Fruit fly (Drosophila melanogaster) whole organism, embryonic: ENCODE measurements around the gene Noc2.
A peak's percentile ranks its signal among the peaks of the same experiment; 100 is the strongest.

ENCODE experiments used
- Atf3 ChIP-seq: fragments of 200-800 bp; sonication (Bioruptor generic); optimal IDR thresholded peaks from 3 replicates; lab custom pipeline; 2016; ENCODE audit warnings: missing biosample characterization, missing genetic modification characterization
- B-H2 ChIP-seq: fragments of 200-800 bp; sonication (Bioruptor generic); optimal IDR thresholded peaks from 2 replicates; lab custom pipeline; 2018; ENCODE audit warnings: missing biosample characterization, mild to moderate bottlenecking, missing genetic modification characterization
- Bteb2 ChIP-seq: fragments of 200-800 bp; sonication (Bioruptor generic); optimal IDR thresholded peaks from 2 replicates; lab custom pipeline; 2016; ENCODE audit warnings: missing biosample characterization, missing genetic modification characterization
- CG10431 ChIP-seq: fragments of 200-800 bp; sonication (Bioruptor generic); optimal IDR thresholded peaks from 3 replicates; lab custom pipeline; 2018; ENCODE audit warnings: missing biosample characterization, mild to moderate bottlenecking, missing genetic modification characterization
- CG10462 ChIP-seq: fragments of 200-800 bp; sonication (Bioruptor generic); optimal IDR thresholded peaks from 2 replicates; lab custom pipeline; 2016; ENCODE audit warnings: missing biosample characterization, missing genetic modification characterization
- CG11456 ChIP-seq: fragments of 200-800 bp; sonication (Bioruptor generic); IDR thresholded peaks from 3 replicates; pipeline ENCODE4 v1.3.6; 2022; ENCODE audit warnings: missing biosample characterization, missing genetic modification characterization
- CG12071 ChIP-seq: fragments of 200-800 bp; sonication (Bioruptor generic); optimal IDR thresholded peaks from 3 replicates; lab custom pipeline; 2018; ENCODE audit warnings: missing biosample characterization, mild to moderate bottlenecking, missing genetic modification characterization
- CG12744 ChIP-seq: fragments of 200-800 bp; sonication (Bioruptor generic); optimal IDR thresholded peaks from 2 replicates; lab custom pipeline; 2016; ENCODE audit warnings: missing biosample characterization, missing genetic modification characterization
- CG13123 ChIP-seq: fragments of 200-800 bp; sonication (Bioruptor generic); optimal IDR thresholded peaks from 2 replicates; lab custom pipeline; 2016; ENCODE audit warnings: missing biosample characterization, missing genetic modification characterization
- CG18619 ChIP-seq: fragments of 200-800 bp; sonication (Bioruptor generic); optimal IDR thresholded peaks from 3 replicates; lab custom pipeline; 2017; ENCODE audit warnings: missing biosample characterization, mild to moderate bottlenecking, missing genetic modification characterization
- CG30020 ChIP-seq: fragments of 200-800 bp; optimal IDR thresholded peaks from 2 replicates; lab custom pipeline; 2019; ENCODE audit warnings: missing biosample characterization, mild to moderate bottlenecking, missing genetic modification characterization, moderate library complexity
- CG32767 ChIP-seq: fragments of 200-800 bp; sonication (Bioruptor generic); IDR thresholded peaks from 2 replicates; pipeline ENCODE4 v1.3.6; 2022; ENCODE audit warnings: missing biosample characterization, missing genetic modification characterization
- CG6654 ChIP-seq: fragments of 200-800 bp; sonication (Bioruptor generic); optimal IDR thresholded peaks from 2 replicates; lab custom pipeline; 2017; ENCODE audit warnings: missing biosample characterization, mild to moderate bottlenecking, missing genetic modification characterization
- CG7556 ChIP-seq: fragments of 200-800 bp; sonication (Bioruptor generic); optimal IDR thresholded peaks from 2 replicates; lab custom pipeline; 2017; ENCODE audit warnings: missing biosample characterization, mild to moderate bottlenecking, missing genetic modification characterization
- CG7745 ChIP-seq: fragments of 200-800 bp; sonication (Bioruptor generic); optimal IDR thresholded peaks from 2 replicates; lab custom pipeline; 2018; ENCODE audit warnings: missing biosample characterization, mild to moderate bottlenecking, missing genetic modification characterization, moderate library complexity
- CG8765 ChIP-seq: fragments of 200-800 bp; sonication (Bioruptor generic); IDR thresholded peaks from 2 replicates; pipeline ENCODE4 v1.3.6; 2022; ENCODE audit warnings: missing biosample characterization, missing genetic modification characterization
- CTCF ChIP-seq: fragments of 200-800 bp; sonication (Bioruptor generic); optimal IDR thresholded peaks from 2 replicates; lab custom pipeline; 2017; ENCODE audit warnings: missing biosample characterization, mild to moderate bottlenecking, missing genetic modification characterization, moderate library complexity
- Camta ChIP-seq: fragments of 200-800 bp; sonication (Bioruptor generic); optimal IDR thresholded peaks from 2 replicates; lab custom pipeline; 2016; ENCODE audit warnings: missing biosample characterization, missing genetic modification characterization
- Deaf1 ChIP-seq: fragments of 200-800 bp; optimal IDR thresholded peaks from 3 replicates; lab custom pipeline; 2019; ENCODE audit warnings: missing biosample characterization, mild to moderate bottlenecking, missing genetic modification characterization, moderate library complexity
- E2f2 ChIP-seq: fragments of 200-800 bp; sonication (Bioruptor generic); IDR thresholded peaks from 2 replicates; pipeline ENCODE4 v1.3.6; 2022; ENCODE audit warnings: missing biosample characterization, missing genetic modification characterization
- Eip74EF ChIP-seq, 2 experiments: fragments of 200-800 bp in 1 of 2; fragments of >200 bp in 1 of 2; sonication (Bioruptor generic) in 1 of 2; optimal IDR thresholded peaks; 2 replicates each; lab custom pipeline; 2017 to 2019; ENCODE audit warnings: missing biosample characterization in 2 of 2, missing genetic modification characterization in 2 of 2, mild to moderate bottlenecking in 1 of 2, moderate library complexity in 1 of 2
- Ets97D ChIP-seq: fragments of 200-800 bp; sonication (Bioruptor generic); optimal IDR thresholded peaks from 3 replicates; lab custom pipeline; 2016; ENCODE audit warnings: missing biosample characterization, missing genetic modification characterization
- Gsc ChIP-seq: fragments of 200-800 bp; sonication (Bioruptor generic); IDR thresholded peaks from 2 replicates; pipeline ENCODE4 v1.3.6; 2022; ENCODE audit warnings: missing biosample characterization, missing genetic modification characterization
- HHEX ChIP-seq: fragments of 200-800 bp; sonication (Bioruptor generic); optimal IDR thresholded peaks from 3 replicates; lab custom pipeline; 2017; ENCODE audit warnings: missing biosample characterization, mild to moderate bottlenecking, missing genetic modification characterization, missing genetic modification reagents
- MBD-R2 ChIP-seq: fragments of 200-800 bp; sonication (Bioruptor generic); IDR thresholded peaks from 2 replicates; pipeline ENCODE4 v1.3.6; 2022; ENCODE audit warnings: missing biosample characterization, missing genetic modification characterization
- NFAT ChIP-seq: fragments of 200-800 bp; sonication (Bioruptor generic); IDR thresholded peaks from 2 replicates; pipeline ENCODE4 v1.3.6; 2022; ENCODE audit warnings: missing biosample characterization, missing genetic modification characterization
- Nf-YC ChIP-seq: fragments of 200-800 bp; optimal IDR thresholded peaks from 3 replicates; lab custom pipeline; 2019; ENCODE audit warnings: missing biosample characterization, mild to moderate bottlenecking, missing genetic modification characterization, moderate library complexity
- Ptx1 ChIP-seq: fragments of 200-800 bp; sonication (Bioruptor generic); IDR thresholded peaks from 2 replicates; pipeline ENCODE4 v1.3.6; 2022; ENCODE audit warnings: missing biosample characterization, missing genetic modification characterization
- Stat92E ChIP-seq, 3 experiments: fragments of >200 bp in 2 of 3; fragments of 200-800 bp in 1 of 3; sonication (Bioruptor generic) in 1 of 3; optimal IDR thresholded peaks; 2 replicates each; lab custom pipeline; 2017 to 2019; ENCODE audit warnings: missing biosample characterization in 3 of 3, missing genetic modification characterization in 3 of 3, mild to moderate bottlenecking in 1 of 3, moderate library complexity in 1 of 3
- ab ChIP-seq: fragments of 200-800 bp; sonication (Bioruptor generic); optimal IDR thresholded peaks from 2 replicates; lab custom pipeline; 2016; ENCODE audit warnings: missing biosample characterization, missing genetic modification characterization
- amos ChIP-seq: fragments of 200-800 bp; sonication (Bioruptor generic); IDR thresholded peaks from 2 replicates; pipeline ENCODE4 v1.3.6; 2022; ENCODE audit warnings: missing biosample characterization, missing genetic modification characterization; ENCODE audit not compliant: partially characterized antibody
- bsh ChIP-seq, 2 experiments: fragments of 200-800 bp; sonication (Bioruptor generic); optimal IDR thresholded peaks; 2 replicates each; lab custom pipeline; 2017 to 2018; ENCODE audit warnings: mild to moderate bottlenecking in 2 of 2, missing biosample characterization in 2 of 2, missing genetic modification characterization in 2 of 2, moderate library complexity in 1 of 2
- gce ChIP-seq: fragments of 200-800 bp; sonication (Bioruptor generic); IDR thresholded peaks from 3 replicates; pipeline ENCODE4 v1.3.6; 2022; ENCODE audit warnings: missing biosample characterization, missing genetic modification characterization
- gcm2 ChIP-seq: fragments of 200-800 bp; sonication (Bioruptor generic); optimal IDR thresholded peaks from 2 replicates; lab custom pipeline; 2016; ENCODE audit warnings: missing biosample characterization, missing genetic modification characterization
- grau ChIP-seq: fragments of 200-800 bp; optimal IDR thresholded peaks from 3 replicates; lab custom pipeline; 2019; ENCODE audit warnings: missing biosample characterization, mild to moderate bottlenecking, missing genetic modification characterization, moderate library complexity
- hbn ChIP-seq: fragments of 200-800 bp; sonication (Bioruptor generic); IDR thresholded peaks from 2 replicates; pipeline ENCODE4 v1.3.6; 2022; ENCODE audit warnings: missing biosample characterization, missing genetic modification characterization; ENCODE audit not compliant: partially characterized antibody
- jigr1 ChIP-seq: fragments of 200-800 bp; sonication (Bioruptor generic); IDR thresholded peaks from 3 replicates; pipeline ENCODE4 v1.3.6; 2022; ENCODE audit warnings: missing biosample characterization, missing genetic modification characterization
- kah ChIP-seq: fragments of 200-800 bp; sonication (Bioruptor generic); optimal IDR thresholded peaks from 2 replicates; lab custom pipeline; 2018; ENCODE audit warnings: missing biosample characterization, mild to moderate bottlenecking, missing genetic modification characterization
- knrl ChIP-seq: fragments of 200-800 bp; sonication (Bioruptor generic); IDR thresholded peaks from 3 replicates; pipeline ENCODE4 v1.3.6; 2022; ENCODE audit warnings: missing biosample characterization, missing genetic modification characterization; ENCODE audit not compliant: partially characterized antibody
- lola ChIP-seq, 3 experiments: fragments of >200 bp in 2 of 3; fragments of 200-800 bp in 1 of 3; sonication (Bioruptor generic) in 1 of 3; optimal IDR thresholded peaks; 2 replicates each; lab custom pipeline; 2017 to 2019; ENCODE audit warnings: missing biosample characterization in 3 of 3, missing genetic modification characterization in 3 of 3, mild to moderate bottlenecking in 1 of 3, moderate library complexity in 1 of 3
- lov ChIP-seq, 2 experiments: fragments of 200-800 bp in 1 of 2; fragments of >200 bp in 1 of 2; sonication (Bioruptor generic) in 1 of 2; IDR thresholded peaks in 1 of 2; optimal IDR thresholded peaks in 1 of 2; 2 replicates in 1 of 2; 3 replicates in 1 of 2; pipeline versions ENCODE4 v1.3.6 to Lab custom; 2017 to 2022; ENCODE audit warnings: missing biosample characterization in 1 of 2, missing genetic modification characterization in 1 of 2
- p53 ChIP-seq: fragments of 200-800 bp; sonication (Bioruptor generic); optimal IDR thresholded peaks from 2 replicates; lab custom pipeline; 2016; ENCODE audit warnings: missing biosample characterization, missing genetic modification characterization
- pita ChIP-seq: fragments of 200-800 bp; sonication (Bioruptor generic); optimal IDR thresholded peaks from 2 replicates; lab custom pipeline; 2017; ENCODE audit warnings: missing biosample characterization, mild to moderate bottlenecking, missing genetic modification characterization
- pnt ChIP-seq: fragments of 200-800 bp; sonication (Bioruptor generic); optimal IDR thresholded peaks from 3 replicates; lab custom pipeline; 2016; ENCODE audit warnings: missing biosample characterization, missing genetic modification characterization
- rib ChIP-seq: fragments of 200-800 bp; sonication (Bioruptor generic); IDR thresholded peaks from 2 replicates; pipeline ENCODE4 v1.3.6; 2022; ENCODE audit warnings: missing biosample characterization, missing genetic modification characterization
- run ChIP-seq: fragments of 200-800 bp; sonication (Bioruptor generic); optimal IDR thresholded peaks from 3 replicates; lab custom pipeline; 2018; ENCODE audit warnings: missing biosample characterization, mild to moderate bottlenecking, missing genetic modification characterization
- sim ChIP-seq: fragments of 200-800 bp; sonication (Bioruptor generic); IDR thresholded peaks from 2 replicates; pipeline ENCODE4 v1.3.6; 2022; ENCODE audit warnings: missing biosample characterization, missing genetic modification characterization
- slou ChIP-seq: fragments of 200-800 bp; sonication (Bioruptor generic); optimal IDR thresholded peaks from 3 replicates; lab custom pipeline; 2016; ENCODE audit warnings: missing biosample characterization, missing genetic modification characterization
- tin ChIP-seq: fragments of 200-800 bp; sonication (Bioruptor generic); optimal IDR thresholded peaks from 3 replicates; lab custom pipeline; 2016; ENCODE audit warnings: missing biosample characterization, missing genetic modification characterization
- twi ChIP-seq: fragments of 200-800 bp; optimal IDR thresholded peaks from 2 replicates; lab custom pipeline; 2019; ENCODE audit warnings: missing biosample characterization, mild to moderate bottlenecking, missing genetic modification characterization, moderate library complexity
- wek ChIP-seq: fragments of 200-800 bp; sonication (Bioruptor generic); optimal IDR thresholded peaks from 3 replicates; lab custom pipeline; 2018; ENCODE audit warnings: missing biosample characterization, mild to moderate bottlenecking, missing genetic modification characterization, moderate library complexity

Noc2 gene

DNA sequence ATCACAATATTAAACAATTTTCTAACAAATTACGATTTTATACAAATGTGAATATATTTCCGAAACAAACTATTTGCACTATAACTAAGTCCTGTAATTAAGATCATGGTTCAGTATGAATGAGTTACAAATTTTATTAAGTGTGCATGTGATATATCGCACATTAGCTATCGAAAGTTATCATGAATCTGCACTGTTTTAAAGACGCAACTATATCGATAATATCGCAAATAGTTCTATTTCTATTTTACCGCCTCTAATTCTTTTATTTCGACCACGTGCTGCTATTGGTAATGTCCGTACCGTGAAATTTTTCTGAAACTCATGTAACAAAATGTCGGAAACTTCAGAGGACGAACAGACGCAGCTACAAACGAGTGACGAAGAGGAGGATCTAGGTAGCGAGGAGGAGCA lies 20.5 kb upstream of the Noc2 start, which contains the start of gene pths (continued):
- TF ChIP-seq kah (GFP tag; lab: Kevin White, UChicago), result no peak
- TF ChIP-seq CG8765, result no peak
- TF ChIP-seq B-H2 (GFP tag; lab: Kevin White, UChicago), result no peak
- no peak for TF ChIP-seq CTCF
- no peak for TF ChIP-seq p53 (GFP tag; lab: Kevin White, UChicago)
- no peak for TF ChIP-seq gce (GFP tag; lab: Robert Waterston, UW)
- peak; percentile 54 for TF ChIP-seq NFAT
- TF ChIP-seq knrl (GFP tag; lab: Robert Waterston, UW), result peak; percentile 88
- TF ChIP-seq CG13123 (GFP tag; lab: Kevin White, UChicago), result peak; percentile 22
- no peak for TF ChIP-seq bsh (GFP tag; optimal IDR thresholded peaks at IDR 0.05; lab: Kevin White, UChicago)
- no peak for TF ChIP-seq CG12071
- TF ChIP-seq tin (GFP tag; lab: Kevin White, UChicago), result peak; percentile 42
- peak; percentile 44 for TF ChIP-seq grau (tag; lab: Kevin White, UChicago)
- peak in 2 of 3 experiments; percentile 5 to 80 for TF ChIP-seq lola (GFP tag; optimal IDR thresholded peaks at IDR 0.05; lab: Kevin White, UChicago)
- no peak for TF ChIP-seq Stat92E (GFP tag; optimal IDR thresholded peaks at IDR 0.05; lab: Kevin White, UChicago)
- TF ChIP-seq lov (optimal IDR thresholded peaks at IDR 0.05; lab: Kevin White, UChicago), result no peak
- no peak for TF ChIP-seq lov (GFP tag; IDR thresholded peaks at IDR 0.05; lab: Robert Waterston, UW)
- TF ChIP-seq MBD-R2 (GFP tag; lab: Robert Waterston, UW), result peak; percentile 39
- no peak for TF ChIP-seq rib
- TF ChIP-seq gcm2 (GFP tag; lab: Kevin White, UChicago), result no peak
- no peak for TF ChIP-seq wek
- TF ChIP-seq CG32767, result no peak
- no peak for TF ChIP-seq pita (GFP tag; lab: Kevin White, UChicago)
- TF ChIP-seq CG7556 (GFP tag; lab: Kevin White, UChicago), result no peak
- TF ChIP-seq Camta, result peak; percentile 38
- no peak for TF ChIP-seq run (tag; lab: Kevin White, UChicago)
- no peak for TF ChIP-seq jigr1 (GFP tag; lab: Robert Waterston, UW)
- TF ChIP-seq HHEX (GFP tag; lab: Kevin White, UChicago), result no peak
- peak; percentile 22 for TF ChIP-seq CG12744 (GFP tag; lab: Kevin White, UChicago)
- TF ChIP-seq ab (GFP tag; lab: Kevin White, UChicago), result no peak
- peak; percentile 60 for TF ChIP-seq slou (GFP tag; lab: Kevin White, UChicago)
- no peak for TF ChIP-seq Bteb2 (GFP tag; lab: Kevin White, UChicago)
- TF ChIP-seq E2f2 (GFP tag; lab: Robert Waterston, UW), result peak; percentile 10; the same call in 1 of the 2 replicates
- TF ChIP-seq CG30020, result peak; percentile 98
- no peak for TF ChIP-seq CG10431 (GFP tag; lab: Kevin White, UChicago)
- TF ChIP-seq CG7745 (tag; lab: Kevin White, UChicago), result no peak
- TF ChIP-seq Deaf1 (tag; lab: Kevin White, UChicago), result no peak
- TF ChIP-seq sim (GFP tag; lab: Robert Waterston, UW), result no peak
- peak; percentile 17 for TF ChIP-seq twi (tag; lab: Kevin White, UChicago)
- TF ChIP-seq Nf-YC (tag; lab: Kevin White, UChicago), result no peak
- peak; percentile 75; the same call in 1 of the 3 replicates for TF ChIP-seq CG11456 (GFP tag; lab: Robert Waterston, UW)
- no peak for TF ChIP-seq Gsc
- no peak for TF ChIP-seq CG10462 (GFP tag; lab: Kevin White, UChicago)
- no peak for TF ChIP-seq CG6654 (GFP tag; lab: Kevin White, UChicago)
- no peak for TF ChIP-seq CG18619 (GFP tag; lab: Kevin White, UChicago)
- TF ChIP-seq hbn (GFP tag; lab: Robert Waterston, UW), result peak; percentile 79
- no peak for TF ChIP-seq Eip74EF (GFP tag; optimal IDR thresholded peaks at IDR 0.05; lab: Kevin White, UChicago)
- peak; percentile 90 for TF ChIP-seq amos (GFP tag; lab: Robert Waterston, UW)
- TF ChIP-seq Ets97D (GFP tag; lab: Kevin White, UChicago), result peak; percentile 83
- TF ChIP-seq pnt (GFP tag; lab: Kevin White, UChicago), result peak; percentile 56
- TF ChIP-seq Atf3, result no peak
- peak; percentile 70 for TF ChIP-seq Ptx1 (GFP tag; lab: Robert Waterston, UW)
